Worm (Caenorhabditis elegans): Measurements from ENCODE around the gene egas-2.

egas-2 gene

DNA sequence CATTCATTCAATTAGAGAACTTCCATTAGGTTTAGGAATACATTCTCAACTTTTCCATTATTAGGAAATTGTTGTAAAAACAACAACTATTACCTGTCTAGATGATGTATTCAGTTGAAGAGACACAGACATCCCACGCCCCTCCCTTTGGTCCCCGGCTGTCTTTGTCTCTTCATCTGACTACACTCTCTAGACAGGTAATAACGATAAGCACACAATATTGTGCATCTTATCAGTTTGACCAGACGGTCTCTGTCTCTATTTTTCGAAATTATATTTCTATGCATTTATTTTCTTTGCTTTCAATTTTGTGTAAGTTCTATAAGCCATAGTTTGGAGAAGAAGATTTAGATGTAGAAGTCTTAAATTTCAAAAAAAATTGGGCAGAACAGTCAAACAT lies 51.2 kb downstream of the egas-2 start, which contains the start of gene Y69H2.9:
Gene Y69H2.9 (plus strand): TSS at position 233 of the 400 bp plus-strand sequence.
- TF ChIP-seq tab-1 (GFP tag; IDR thresholded peaks at IDR 0.05): no peak
- no peak for TF ChIP-seq T22C8.4 (GFP tag; IDR thresholded peaks at IDR 0.05)
- no peak for TF ChIP-seq ztf-23 (GFP tag; IDR thresholded peaks at IDR 0.05)
- no peak for TF ChIP-seq flt-1 (GFP tag; IDR thresholded peaks at IDR 0.05)
- TF ChIP-seq klf-2 (GFP tag; conservative IDR thresholded peaks at IDR 0.05): no peak
- no peak for TF ChIP-seq med-1 (GFP tag; optimal IDR thresholded peaks at IDR 0.05; ENCODE audit: insufficient read depth)
- no peak for TF ChIP-seq ztf-29 (GFP tag; IDR thresholded peaks at IDR 0.05)
- TF ChIP-seq cog-1 (tag; optimal IDR thresholded peaks at IDR 0.05): no peak
- TF ChIP-seq ref-1 (GFP tag; conservative IDR thresholded peaks at IDR 0.05): no peak

- no peak for TF ChIP-seq flt-1 (GFP tag; IDR thresholded peaks at IDR 0.05)
- peak; percentile 57; the same call in 1 of the 2 replicates for TF ChIP-seq tab-1 (GFP tag; IDR thresholded peaks at IDR 0.05)
- TF ChIP-seq T22C8.4 (GFP tag; IDR thresholded peaks at IDR 0.05): peak; percentile 49; the same call in 1 of the 2 replicates
- TF ChIP-seq klf-2 (GFP tag; conservative IDR thresholded peaks at IDR 0.05): no peak
These were observed 55.3 kb downstream of the egas-2 start for ce11 chrV:18705319-18706062.
